Fruit fly (Drosophila melanogaster) whole organism, prepupa: ENCODE results near the gene CG13720.

Experiments
- CG3032 ChIP-seq: fragments of 200-800 bp; optimal IDR thresholded peaks from 2 replicates; lab custom pipeline; 2019; ENCODE audit warnings: missing biosample characterization, mild to moderate bottlenecking, missing genetic modification characterization, moderate library complexity
- CG31627 ChIP-seq: fragments of 200-800 bp; sonication (Bioruptor generic); optimal IDR thresholded peaks from 3 replicates; lab custom pipeline; 2016; ENCODE audit warnings: missing biosample characterization, missing genetic modification characterization
- CG6276 ChIP-seq: fragments of 200-800 bp; sonication (Bioruptor generic); optimal IDR thresholded peaks from 2 replicates; lab custom pipeline; 2017; ENCODE audit warnings: missing biosample characterization, mild to moderate bottlenecking, missing genetic modification characterization
- Eip93F ChIP-seq: fragments of 200-800 bp; sonication (Bioruptor generic); optimal IDR thresholded peaks from 2 replicates; lab custom pipeline; 2016; ENCODE audit warnings: missing biosample characterization, mild to moderate bottlenecking, missing genetic modification characterization
- Hr39 ChIP-seq: fragments of 200-800 bp; sonication (Bioruptor generic); optimal IDR thresholded peaks from 2 replicates; lab custom pipeline; 2016; ENCODE audit warnings: missing biosample characterization, missing genetic modification characterization
- Lpt ChIP-seq: fragments of 200-800 bp; sonication (Bioruptor generic); optimal IDR thresholded peaks from 3 replicates; lab custom pipeline; 2016; ENCODE audit warnings: missing biosample characterization, missing genetic modification characterization
- Sox14 ChIP-seq: fragments of 200-800 bp; sonication (Bioruptor generic); optimal IDR thresholded peaks from 3 replicates; lab custom pipeline; 2016; ENCODE audit warnings: missing biosample characterization, missing genetic modification characterization
- Sox15 ChIP-seq: fragments of 200-800 bp; sonication (Bioruptor generic); optimal IDR thresholded peaks from 3 replicates; lab custom pipeline; 2016; ENCODE audit warnings: missing biosample characterization, missing genetic modification characterization
- ss ChIP-seq, 2 experiments: fragments of 200-800 bp; sonication (Bioruptor generic); optimal IDR thresholded peaks; 2 replicates in 1 of 2; 3 replicates in 1 of 2; lab custom pipeline; 2017 to 2018; ENCODE audit warnings: mild to moderate bottlenecking in 2 of 2, missing biosample characterization in 2 of 2, missing genetic modification characterization in 2 of 2, moderate library complexity in 1 of 2

- TF ChIP-seq Lpt (GFP tag; lab: Kevin White, UChicago) = no peak
- TF ChIP-seq Eip93F = no peak
- TF ChIP-seq Hr39 = no peak
- no peak for TF ChIP-seq ss (GFP tag; optimal IDR thresholded peaks at IDR 0.05; lab: Kevin White, UChicago)
- no peak for TF ChIP-seq CG31627
- TF ChIP-seq CG3032 (tag; lab: Kevin White, UChicago) = no peak
- TF ChIP-seq Sox14 (GFP tag; lab: Kevin White, UChicago) = no peak
- TF ChIP-seq Sox15 (GFP tag; lab: Kevin White, UChicago) = no peak
- no peak for TF ChIP-seq CG6276 (GFP tag; lab: Kevin White, UChicago)
Measured at dm6 chr3L:4461454-4462045, 38.8 kb downstream of the CG13720 start, which contains the start of gene CG15023.
